Worm (Caenorhabditis elegans): ENCODE data around the gene C07D10.6.

Gene C07D10.6

DNA sequence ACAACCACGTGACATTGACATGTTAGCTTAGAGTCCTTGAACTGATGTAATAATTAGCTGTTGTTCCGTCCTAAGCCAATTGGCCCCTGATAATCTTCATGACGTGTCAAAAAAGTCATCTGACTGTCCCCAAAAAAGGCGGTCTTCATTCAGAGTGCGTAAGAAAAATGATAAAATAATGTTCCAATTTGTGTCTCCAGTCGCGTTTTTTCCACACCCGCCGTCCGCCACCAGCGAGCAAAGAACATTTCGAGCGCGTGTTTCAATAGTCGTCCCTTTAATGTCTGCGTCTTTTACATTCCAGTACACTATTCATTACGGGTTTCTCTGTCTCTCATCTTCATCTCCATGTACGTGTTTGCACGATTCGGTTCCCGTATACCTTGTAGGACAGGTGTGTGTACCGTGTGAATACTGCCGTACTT is 41.6 kb upstream of the C07D10.6 start (continued):
- TF ChIP-seq B0261.1 (tag; optimal IDR thresholded peaks at IDR 0.05) = no peak
- peak; percentile 91 for TF ChIP-seq hmg-1.2 (GFP tag; IDR thresholded peaks at IDR 0.05)
- peak; percentile 70 for TF ChIP-seq nhr-90 (tag; optimal IDR thresholded peaks at IDR 0.05)
- TF ChIP-seq B0336.3 (GFP tag; IDR thresholded peaks at IDR 0.05) = peak; percentile 88
- TF ChIP-seq unc-62 (GFP tag; optimal IDR thresholded peaks at IDR 0.05) = peak; percentile 49
- no peak for TF ChIP-seq Y67H2A.10 (GFP tag; conservative IDR thresholded peaks at IDR 0.05)
- peak; percentile 22 for TF ChIP-seq F23B12.7 (tag; optimal IDR thresholded peaks at IDR 0.05; ENCODE audit: insufficient read depth)
- no peak for TF ChIP-seq zim-3 (tag; optimal IDR thresholded peaks at IDR 0.05)
- no peak for TF ChIP-seq ceh-27 (GFP tag; optimal IDR thresholded peaks at IDR 0.05)
- TF ChIP-seq mes-4 (tag; optimal IDR thresholded peaks at IDR 0.05) = no peak
- TF ChIP-seq lir-1 (GFP tag; conservative IDR thresholded peaks at IDR 0.05) = no peak
- no peak for TF ChIP-seq snpc-4 (GFP tag; optimal IDR thresholded peaks at IDR 0.05)
- TF ChIP-seq snpc-4 (tag; optimal IDR thresholded peaks at IDR 0.05) = peak in 2 of 4 experiments; percentile 9 to 61
- no peak for TF ChIP-seq him-1 (tag; optimal IDR thresholded peaks at IDR 0.05)
- TF ChIP-seq ztf-6 (GFP tag; IDR thresholded peaks at IDR 0.05) = no peak
- no peak; the same call in 1 of the 2 replicates for TF ChIP-seq rcor-1 (GFP tag; IDR thresholded peaks at IDR 0.05)
- no peak for TF ChIP-seq ztf-25 (GFP tag; IDR thresholded peaks at IDR 0.05)
- TF ChIP-seq C06A6.2 (GFP tag; conservative IDR thresholded peaks at IDR 0.05) = peak; percentile 76
- TF ChIP-seq dox-1 (GFP tag; IDR thresholded peaks at IDR 0.05) = no peak; the same call in 1 of the 2 replicates
- 0 out of 2 replicates have a peak, but pooled peaks have one; percentile 10 for TF ChIP-seq aptf-2 (GFP tag; conservative IDR thresholded peaks at IDR 0.05)
- TF ChIP-seq F22D6.2 (tag; optimal IDR thresholded peaks at IDR 0.05) = peak; percentile 86
- no peak for TF ChIP-seq ceh-40 (GFP tag; IDR thresholded peaks at IDR 0.05)
- TF ChIP-seq bed-2 (GFP tag; IDR thresholded peaks at IDR 0.05) = no peak
- no peak for TF ChIP-seq aptf-3 (GFP tag; IDR thresholded peaks at IDR 0.05)
- TF ChIP-seq Y53F4B.3 (GFP tag; IDR thresholded peaks at IDR 0.05) = no peak
- TF ChIP-seq tlf-1 (GFP tag; optimal IDR thresholded peaks at IDR 0.05) = peak; percentile 53
- TF ChIP-seq K12H6.12 (tag; optimal IDR thresholded peaks at IDR 0.05) = peak; percentile 74
- TF ChIP-seq lin-26 (GFP tag; IDR thresholded peaks at IDR 0.05) = peak; percentile 68; the same call in 1 of the 2 replicates
- no peak for TF ChIP-seq repo-1 (tag; optimal IDR thresholded peaks at IDR 0.05)
- peak; percentile 18 for TF ChIP-seq madf-10 (tag; optimal IDR thresholded peaks at IDR 0.05)
- no peak for TF ChIP-seq ccch-3 (GFP tag; optimal IDR thresholded peaks at IDR 0.05)

DNA sequence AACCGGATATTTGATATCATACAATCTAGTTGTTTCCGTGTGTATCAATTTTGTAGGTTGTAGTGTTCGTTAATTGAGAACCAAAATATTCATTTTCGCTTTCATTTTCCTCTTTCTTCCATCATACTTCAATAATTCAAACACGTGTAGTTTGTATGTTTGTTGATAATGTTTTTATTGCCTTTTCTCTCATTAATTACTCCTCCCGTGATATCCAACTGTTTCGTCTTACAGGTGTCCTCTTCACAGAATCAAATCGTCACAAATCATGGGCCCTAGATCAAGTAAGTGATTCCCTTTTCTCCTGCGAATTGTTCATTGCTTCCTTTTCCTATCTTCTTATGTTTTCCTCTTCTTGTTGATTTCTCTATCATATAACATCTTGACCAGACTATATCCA is 40.1 kb upstream of the C07D10.6 start, which contains the start of gene nhr-21:
Gene nhr-21, plus strand, starts transcription at position 235 of the 400 bp plus-strand sequence.
- TF ChIP-seq nhr-80 (tag; optimal IDR thresholded peaks at IDR 0.05) (no peak), somi-1 (GFP tag; optimal IDR thresholded peaks at IDR 0.05) (peak; percentile 9), ztf-22 (GFP tag; optimal IDR thresholded peaks at IDR 0.05) (no peak)

- no peak for TF ChIP-seq lag-1 (GFP tag; IDR thresholded peaks at IDR 0.05)
- TF ChIP-seq mel-28 (tag; optimal IDR thresholded peaks at IDR 0.05; ENCODE audit: borderline replicate concordance) = no peak
- no peak for TF ChIP-seq ceh-91 (GFP tag; IDR thresholded peaks at IDR 0.05)
- TF ChIP-seq xnd-1 (tag; optimal IDR thresholded peaks at IDR 0.05) = no peak
Observed at ce11 chrII:7340703-7341102, 38.4 kb upstream of the C07D10.6 start.
